Fruit fly (Drosophila melanogaster) whole organism, prepupa: ENCODE measurements around the gene Jon25Bii.

Experiments used
- CG10669 ChIP-seq: fragments of 200-800 bp; sonication (Bioruptor generic); optimal IDR thresholded peaks from 3 replicates; lab custom pipeline; 2018; ENCODE audit warnings: missing biosample characterization, mild to moderate bottlenecking, missing genetic modification characterization, moderate library complexity
- CG11762 ChIP-seq: fragments of 200-800 bp; sonication (Bioruptor generic); optimal IDR thresholded peaks from 3 replicates; lab custom pipeline; 2016; ENCODE audit warnings: missing biosample characterization, missing genetic modification characterization; ENCODE audit not compliant: insufficient read depth
- CG11902 ChIP-seq: fragments of 200-800 bp; sonication (Bioruptor generic); optimal IDR thresholded peaks from 3 replicates; lab custom pipeline; 2016; ENCODE audit warnings: missing biosample characterization, missing genetic modification characterization
- CG15336 ChIP-seq: fragments of 200-800 bp; sonication (Bioruptor generic); IDR thresholded peaks from 2 replicates; pipeline ENCODE4 v1.3.6; 2022; ENCODE audit warnings: missing biosample characterization, missing genetic modification characterization
- CG1621 ChIP-seq: fragments of 200-800 bp; sonication (Bioruptor generic); optimal IDR thresholded peaks from 3 replicates; lab custom pipeline; 2018; ENCODE audit warnings: missing biosample characterization, mild to moderate bottlenecking, missing genetic modification characterization
- CG16779 ChIP-seq: fragments of 200-800 bp; sonication (Bioruptor generic); optimal IDR thresholded peaks from 3 replicates; lab custom pipeline; 2017; ENCODE audit warnings: missing biosample characterization, mild to moderate bottlenecking, missing genetic modification characterization
- CG3032 ChIP-seq: fragments of 200-800 bp; optimal IDR thresholded peaks from 2 replicates; lab custom pipeline; 2019; ENCODE audit warnings: missing biosample characterization, mild to moderate bottlenecking, missing genetic modification characterization, moderate library complexity
- CG31627 ChIP-seq: fragments of 200-800 bp; sonication (Bioruptor generic); optimal IDR thresholded peaks from 3 replicates; lab custom pipeline; 2016; ENCODE audit warnings: missing biosample characterization, missing genetic modification characterization
- CG32006 ChIP-seq: fragments of 200-800 bp; sonication (Bioruptor generic); optimal IDR thresholded peaks from 3 replicates; lab custom pipeline; 2017; ENCODE audit warnings: missing biosample characterization, mild to moderate bottlenecking, missing genetic modification characterization
- CG34406 ChIP-seq: fragments of 200-800 bp; sonication (Bioruptor generic); optimal IDR thresholded peaks from 3 replicates; lab custom pipeline; 2016; ENCODE audit warnings: missing biosample characterization, missing genetic modification characterization
- CG3919 ChIP-seq: fragments of 200-800 bp; sonication (Bioruptor generic); optimal IDR thresholded peaks from 3 replicates; lab custom pipeline; 2016; ENCODE audit warnings: missing biosample characterization, missing genetic modification characterization
- CG4318 ChIP-seq: fragments of 200-800 bp; sonication (Bioruptor generic); optimal IDR thresholded peaks from 3 replicates; lab custom pipeline; 2017; ENCODE audit warnings: missing biosample characterization, mild to moderate bottlenecking, missing genetic modification characterization
- CG6163 ChIP-seq: fragments of 200-800 bp; sonication (Bioruptor generic); IDR thresholded peaks from 3 replicates; pipeline ENCODE4 v1.3.6; 2022; ENCODE audit warnings: missing biosample characterization, missing genetic modification characterization
- CG6276 ChIP-seq: fragments of 200-800 bp; sonication (Bioruptor generic); optimal IDR thresholded peaks from 2 replicates; lab custom pipeline; 2017; ENCODE audit warnings: missing biosample characterization, mild to moderate bottlenecking, missing genetic modification characterization
- CG6854 ChIP-seq: fragments of 200-800 bp; sonication (Bioruptor generic); optimal IDR thresholded peaks from 2 replicates; lab custom pipeline; 2017; ENCODE audit warnings: missing biosample characterization, mild to moderate bottlenecking, missing genetic modification characterization
- CG7368 ChIP-seq: fragments of 200-800 bp; sonication (Bioruptor generic); optimal IDR thresholded peaks from 3 replicates; lab custom pipeline; 2016; ENCODE audit warnings: missing biosample characterization, missing genetic modification characterization
- CG8119 ChIP-seq: fragments of 200-800 bp; sonication (Bioruptor generic); IDR thresholded peaks from 3 replicates; pipeline ENCODE4 v1.3.6; 2022; ENCODE audit warnings: missing biosample characterization, missing genetic modification characterization
- CG8319 ChIP-seq: fragments of 200-800 bp; sonication (Bioruptor generic); optimal IDR thresholded peaks from 3 replicates; lab custom pipeline; 2016; ENCODE audit warnings: missing biosample characterization, missing genetic modification characterization
- CG8632 ChIP-seq: fragments of 200-800 bp; sonication (Bioruptor generic); optimal IDR thresholded peaks from 3 replicates; lab custom pipeline; 2016; ENCODE audit warnings: missing biosample characterization, missing genetic modification characterization
- CG9139 ChIP-seq: fragments of 200-800 bp; sonication (Bioruptor generic); optimal IDR thresholded peaks from 3 replicates; lab custom pipeline; 2017; ENCODE audit warnings: missing biosample characterization, mild to moderate bottlenecking, missing genetic modification characterization
- Eip75B ChIP-seq: fragments of 200-800 bp; sonication (Bioruptor generic); optimal IDR thresholded peaks from 3 replicates; lab custom pipeline; 2016; ENCODE audit warnings: missing biosample characterization, missing genetic modification characterization
- Eip93F ChIP-seq: fragments of 200-800 bp; sonication (Bioruptor generic); optimal IDR thresholded peaks from 2 replicates; lab custom pipeline; 2016; ENCODE audit warnings: missing biosample characterization, mild to moderate bottlenecking, missing genetic modification characterization
- Ets21C ChIP-seq: fragments of 200-800 bp; sonication (Bioruptor generic); optimal IDR thresholded peaks from 3 replicates; lab custom pipeline; 2016; ENCODE audit warnings: missing biosample characterization, missing genetic modification characterization
- Ets96B ChIP-seq: fragments of 200-800 bp; optimal IDR thresholded peaks from 2 replicates; lab custom pipeline; 2019; ENCODE audit warnings: missing biosample characterization, mild to moderate bottlenecking, missing genetic modification characterization, moderate library complexity
- Gug ChIP-seq: fragments of 200-800 bp; sonication (Bioruptor generic); IDR thresholded peaks from 2 replicates; pipeline ENCODE4 v1.3.6; 2022; ENCODE audit warnings: missing biosample characterization, missing genetic modification characterization
- Hr38 ChIP-seq: sonication (Bioruptor generic); optimal IDR thresholded peaks from 2 replicates; lab custom pipeline; 2016; ENCODE audit warnings: missing biosample characterization, missing genetic modification characterization
- Hr39 ChIP-seq: fragments of 200-800 bp; sonication (Bioruptor generic); optimal IDR thresholded peaks from 2 replicates; lab custom pipeline; 2016; ENCODE audit warnings: missing biosample characterization, missing genetic modification characterization
- Hr4 ChIP-seq: fragments of 200-800 bp; sonication (Bioruptor generic); optimal IDR thresholded peaks from 3 replicates; lab custom pipeline; 2016; ENCODE audit warnings: missing biosample characterization, missing genetic modification characterization
- Lpt ChIP-seq: fragments of 200-800 bp; sonication (Bioruptor generic); optimal IDR thresholded peaks from 3 replicates; lab custom pipeline; 2016; ENCODE audit warnings: missing biosample characterization, missing genetic modification characterization
- Met ChIP-seq: fragments of 200-800 bp; sonication (Bioruptor generic); optimal IDR thresholded peaks from 3 replicates; lab custom pipeline; 2016; ENCODE audit warnings: missing biosample characterization, missing genetic modification characterization
- OdsH ChIP-seq: fragments of 200-800 bp; sonication (Bioruptor generic); optimal IDR thresholded peaks from 3 replicates; lab custom pipeline; 2016; ENCODE audit warnings: missing biosample characterization, missing genetic modification characterization
- Sox102F ChIP-seq: fragments of 200-800 bp; sonication (Bioruptor generic); optimal IDR thresholded peaks from 2 replicates; lab custom pipeline; 2016; ENCODE audit warnings: missing biosample characterization, mild to moderate bottlenecking, missing genetic modification characterization
- Sox15 ChIP-seq: fragments of 200-800 bp; sonication (Bioruptor generic); optimal IDR thresholded peaks from 3 replicates; lab custom pipeline; 2016; ENCODE audit warnings: missing biosample characterization, missing genetic modification characterization
- acj6 ChIP-seq: fragments of 200-800 bp; sonication (Bioruptor generic); optimal IDR thresholded peaks from 3 replicates; lab custom pipeline; 2016; ENCODE audit warnings: missing biosample characterization, missing genetic modification characterization
- cyc ChIP-seq: fragments of 200-800 bp; sonication (Bioruptor generic); optimal IDR thresholded peaks from 3 replicates; lab custom pipeline; 2016; ENCODE audit warnings: missing biosample characterization, missing genetic modification characterization
- dac ChIP-seq: fragments of 200-800 bp; sonication (Bioruptor generic); optimal IDR thresholded peaks from 2 replicates; lab custom pipeline; 2017; ENCODE audit warnings: missing biosample characterization, mild to moderate bottlenecking, missing genetic modification characterization
- eg ChIP-seq: fragments of 200-800 bp; sonication (Bioruptor generic); IDR thresholded peaks from 3 replicates; pipeline ENCODE4 v1.3.6; 2022; ENCODE audit warnings: missing biosample characterization, missing genetic modification characterization
- esn ChIP-seq: fragments of 200-800 bp; sonication (Bioruptor generic); optimal IDR thresholded peaks from 2 replicates; lab custom pipeline; 2016; ENCODE audit warnings: missing biosample characterization, mild to moderate bottlenecking, missing genetic modification characterization, moderate library complexity
- fd85E ChIP-seq: fragments of 200-800 bp; sonication (Bioruptor generic); optimal IDR thresholded peaks from 3 replicates; lab custom pipeline; 2016; ENCODE audit warnings: missing biosample characterization, missing genetic modification characterization
- fkh ChIP-seq: fragments of 200-800 bp; sonication (Bioruptor generic); optimal IDR thresholded peaks from 3 replicates; lab custom pipeline; 2017; ENCODE audit warnings: missing biosample characterization, mild to moderate bottlenecking, missing genetic modification characterization, moderate library complexity
- lz ChIP-seq: fragments of 200-800 bp; sonication (Bioruptor generic); optimal IDR thresholded peaks from 3 replicates; lab custom pipeline; 2016; ENCODE audit warnings: missing biosample characterization, missing genetic modification characterization
- net ChIP-seq: fragments of 200-800 bp; sonication (Bioruptor generic); optimal IDR thresholded peaks from 3 replicates; lab custom pipeline; 2016; ENCODE audit warnings: missing biosample characterization, missing genetic modification characterization
- pdm3 ChIP-seq: fragments of 200-800 bp; sonication (Bioruptor generic); optimal IDR thresholded peaks from 3 replicates; lab custom pipeline; 2016; ENCODE audit warnings: missing biosample characterization, missing genetic modification characterization
- salr ChIP-seq, 2 experiments: fragments of 200-800 bp; sonication (Bioruptor generic); optimal IDR thresholded peaks; 3 replicates each; lab custom pipeline; 2016 to 2018; ENCODE audit warnings: missing biosample characterization in 2 of 2, missing genetic modification characterization in 2 of 2, mild to moderate bottlenecking in 1 of 2
- ss ChIP-seq, 2 experiments: fragments of 200-800 bp; sonication (Bioruptor generic); optimal IDR thresholded peaks; 2 replicates in 1 of 2; 3 replicates in 1 of 2; lab custom pipeline; 2017 to 2018; ENCODE audit warnings: mild to moderate bottlenecking in 2 of 2, missing biosample characterization in 2 of 2, missing genetic modification characterization in 2 of 2, moderate library complexity in 1 of 2
- svp ChIP-seq: fragments of 200-800 bp; sonication (Bioruptor generic); peaks from one replicate; lab custom pipeline; 2016; ENCODE audit warnings: missing biosample characterization, missing genetic modification characterization
- vri ChIP-seq: fragments of 200-800 bp; sonication (Bioruptor generic); optimal IDR thresholded peaks from 3 replicates; lab custom pipeline; 2016; ENCODE audit warnings: missing biosample characterization, mild to moderate bottlenecking, missing genetic modification characterization

Gene Jon25Bii

DNA sequence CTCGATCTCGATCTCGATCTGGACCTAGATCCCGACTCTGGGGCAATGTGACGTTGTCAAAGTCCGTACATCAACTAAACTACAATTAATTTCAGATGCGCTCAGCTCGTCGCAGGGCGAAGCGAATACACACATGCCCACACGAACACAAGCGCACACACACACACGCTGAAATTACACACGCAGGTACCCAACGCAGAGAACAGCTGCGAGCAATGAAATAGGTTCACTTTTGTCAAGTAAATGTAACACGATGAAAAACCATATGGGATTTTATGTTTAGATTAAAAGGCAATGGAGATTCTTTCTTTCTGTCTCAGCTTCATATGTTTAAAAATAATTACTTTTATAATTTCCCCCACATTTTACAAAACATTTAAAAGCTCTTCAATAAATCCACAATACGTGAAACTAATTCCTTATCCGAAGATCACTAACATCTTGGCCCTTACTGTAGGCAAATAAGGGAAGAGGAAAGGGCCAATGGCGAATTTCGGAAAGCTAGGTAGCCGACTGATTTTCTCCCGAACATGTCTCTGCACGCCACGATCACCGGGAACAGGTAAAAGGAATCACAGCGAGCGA lies 47.4 kb upstream of the Jon25Bii start (continued):
- TF ChIP-seq Sox15 (GFP tag; lab: Kevin White, UChicago) (peak; percentile 64), ss (GFP tag; optimal IDR thresholded peaks at IDR 0.05; lab: Kevin White, UChicago) (peak; percentile 89 to 95), CG3032 (peak; percentile 88), CG1621 (tag; lab: Kevin White, UChicago) (peak; percentile 64), Gug (GFP tag; lab: Robert Waterston, UW) (peak; percentile 75), Eip93F (peak; percentile 63), CG9139 (GFP tag; lab: Kevin White, UChicago) (peak; percentile 77), CG6854 (peak; percentile 79)
- TF ChIP-seq, all 60 proteins: peak for 59

DNA sequence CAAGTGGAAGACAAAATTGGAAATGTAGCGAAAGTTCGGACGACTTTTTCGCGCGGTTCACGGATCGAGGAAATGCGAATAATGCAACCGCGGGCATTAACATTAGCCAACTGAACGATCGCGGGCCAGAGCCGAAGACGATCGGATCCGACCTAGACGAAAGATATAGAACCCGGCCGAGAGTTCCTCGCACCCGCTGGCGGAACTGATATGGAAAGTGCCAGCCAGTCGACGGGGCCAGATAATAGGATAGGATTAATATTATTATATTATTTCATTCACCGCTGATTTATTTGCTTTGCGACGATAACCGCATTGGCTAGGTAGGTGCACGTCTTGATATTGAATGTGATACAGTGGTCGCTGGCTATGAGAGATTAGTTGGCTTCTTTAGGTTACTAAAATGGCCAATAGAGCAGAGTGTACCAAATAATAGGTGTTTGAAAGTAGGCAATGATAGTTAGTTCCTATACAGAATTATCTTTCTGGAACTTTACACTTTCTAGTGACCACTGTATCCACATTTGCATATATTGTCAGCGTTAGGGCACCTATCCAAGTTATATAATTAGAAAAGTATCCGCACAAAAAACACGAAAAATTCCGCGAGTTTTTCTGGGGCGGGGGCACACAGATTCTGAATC lies 46.6 kb upstream of the Jon25Bii start:
- peak; percentile 59 for TF ChIP-seq Sox102F (GFP tag; lab: Kevin White, UChicago)
- peak; percentile 87 for TF ChIP-seq vri
- TF ChIP-seq Hr38 (GFP tag; lab: Kevin White, UChicago) = no peak
- TF ChIP-seq Ets96B (tag; lab: Kevin White, UChicago) = peak; percentile 68
- TF ChIP-seq Hr4 (GFP tag; lab: Kevin White, UChicago) = peak; percentile 87
- TF ChIP-seq CG32006 (GFP tag; lab: Kevin White, UChicago) = peak; percentile 78
- TF ChIP-seq fkh (GFP tag; lab: Kevin White, UChicago) = peak; percentile 15
- TF ChIP-seq Ets21C = peak; percentile 55
- TF ChIP-seq CG3032 = peak; percentile 59
- peak in 1 of 2 experiments; percentile 7 for TF ChIP-seq ss (GFP tag; optimal IDR thresholded peaks at IDR 0.05; lab: Kevin White, UChicago)
- peak; percentile 68 for TF ChIP-seq Eip75B (GFP tag; lab: Kevin White, UChicago)
- peak; percentile 75 for TF ChIP-seq CG8119
- TF ChIP-seq CG34406 (GFP tag; lab: Kevin White, UChicago) = peak; percentile 47
- TF ChIP-seq salr (GFP tag; optimal IDR thresholded peaks at IDR 0.05; lab: Kevin White, UChicago) = peak; percentile 54 to 64
- peak; percentile 76 for TF ChIP-seq pdm3 (GFP tag; lab: Kevin White, UChicago)
- TF ChIP-seq CG7368 (GFP tag; lab: Kevin White, UChicago) = peak; percentile 43
- no peak for TF ChIP-seq CG6854
- peak; percentile 91 for TF ChIP-seq eg
- peak; percentile 62 for TF ChIP-seq lz
- TF ChIP-seq CG3919 (GFP tag; lab: Kevin White, UChicago) = peak; percentile 77
- TF ChIP-seq esn (GFP tag; lab: Kevin White, UChicago) = peak; percentile 61
- peak; percentile 80 for TF ChIP-seq svp
- TF ChIP-seq CG1621 (tag; lab: Kevin White, UChicago) = no peak
- peak; percentile 51 for TF ChIP-seq CG10669
- TF ChIP-seq CG6276 = peak; percentile 73
- TF ChIP-seq net (GFP tag; lab: Kevin White, UChicago) = peak; percentile 67
- TF ChIP-seq Sox15 (GFP tag; lab: Kevin White, UChicago) = peak; percentile 54
- peak; percentile 74 for TF ChIP-seq CG31627 (GFP tag; lab: Kevin White, UChicago)
- TF ChIP-seq CG15336 (GFP tag; lab: Robert Waterston, UW) = peak; percentile 76; the same call in 1 of the 2 replicates
- TF ChIP-seq acj6 (GFP tag; lab: Kevin White, UChicago) = peak; percentile 77
- no peak for TF ChIP-seq Eip93F
- peak; percentile 78 for TF ChIP-seq OdsH (GFP tag; lab: Kevin White, UChicago)
- peak; percentile 56 for TF ChIP-seq CG16779 (tag; lab: Kevin White, UChicago)
- peak; percentile 45 for TF ChIP-seq CG4318
- peak; percentile 91 for TF ChIP-seq CG6163 (GFP tag; lab: Robert Waterston, UW)
- no peak for TF ChIP-seq CG9139 (GFP tag; lab: Kevin White, UChicago)
- TF ChIP-seq dac (GFP tag; lab: Kevin White, UChicago) = peak; percentile 46
- peak; percentile 73 for TF ChIP-seq Met (GFP tag; lab: Kevin White, UChicago)
- TF ChIP-seq Lpt (GFP tag; lab: Kevin White, UChicago) = peak; percentile 60
- TF ChIP-seq CG8319 (GFP tag; lab: Kevin White, UChicago) = peak; percentile 22
- peak; percentile 52 for TF ChIP-seq CG11762 (GFP tag; lab: Kevin White, UChicago)
- peak; percentile 38 for TF ChIP-seq CG11902 (GFP tag; lab: Kevin White, UChicago)
- no peak for TF ChIP-seq fd85E
- TF ChIP-seq Gug (GFP tag; lab: Robert Waterston, UW) = peak; percentile 77
- TF ChIP-seq CG8632 (GFP tag; lab: Kevin White, UChicago) = peak; percentile 63
- TF ChIP-seq Hr39 (GFP tag; lab: Kevin White, UChicago) = peak; percentile 75
- peak; percentile 68 for TF ChIP-seq cyc
